Fruit fly (Drosophila melanogaster) whole organism, wandering third instar larva: ENCODE data around the gene Lsd-2.

Source experiments
- CG9705 ChIP-seq: fragments of 200-800 bp; sonication (Bioruptor generic); optimal IDR thresholded peaks from 2 replicates; lab custom pipeline; 2018; ENCODE audit warnings: missing biosample characterization, mild to moderate bottlenecking, missing genetic modification characterization
- CrebA ChIP-seq: fragments of 200-800 bp; sonication (Bioruptor generic); optimal IDR thresholded peaks from 2 replicates; lab custom pipeline; 2016; ENCODE audit warnings: missing biosample characterization, mild to moderate bottlenecking, missing genetic modification characterization, borderline replicate concordance
- Dif ChIP-seq: fragments of 200-275, 200-300 bp; sonication (Bioruptor generic); optimal IDR thresholded peaks from 2 replicates; lab custom pipeline; 2018; ENCODE audit warnings: missing biosample characterization, missing genetic modification characterization; ENCODE audit not compliant: partially characterized antibody
- GATAd ChIP-seq: sonication (Bioruptor generic); optimal IDR thresholded peaks from 2 replicates; lab custom pipeline; 2016; ENCODE audit warnings: missing biosample characterization, missing genetic modification characterization
- HLH106 ChIP-seq: fragments of 200-800 bp; optimal IDR thresholded peaks from 3 replicates; lab custom pipeline; 2019; ENCODE audit warnings: missing biosample characterization, mild to moderate bottlenecking, missing genetic modification characterization, moderate library complexity
- Hnf4 ChIP-seq: fragments of 200-800 bp; sonication (Bioruptor generic); optimal IDR thresholded peaks from 2 replicates; lab custom pipeline; 2016; ENCODE audit warnings: missing biosample characterization, mild to moderate bottlenecking, missing genetic modification characterization
- Hr78 ChIP-seq: fragments of >200 bp; optimal IDR thresholded peaks from 2 replicates; lab custom pipeline; 2017; ENCODE audit warnings: missing biosample characterization, missing genetic modification characterization
- Hr83 ChIP-seq: fragments of 200-300 bp; sonication (Bioruptor generic); optimal IDR thresholded peaks from 2 replicates; lab custom pipeline; 2016; ENCODE audit warnings: missing biosample characterization, mild to moderate bottlenecking, missing genetic modification characterization, moderate library complexity; ENCODE audit not compliant: poor library complexity, severe bottlenecking
- Mio ChIP-seq: sonication (Bioruptor generic); optimal IDR thresholded peaks from 2 replicates; lab custom pipeline; 2016; ENCODE audit warnings: missing biosample characterization, missing genetic modification characterization
- Myc ChIP-seq: fragments of >200 bp; optimal IDR thresholded peaks from 2 replicates; lab custom pipeline; 2017
- N ChIP-seq: fragments of >200 bp; optimal IDR thresholded peaks from 2 replicates; lab custom pipeline; 2018; ENCODE audit warnings: missing biosample characterization, missing external identifiers, missing genetic modification characterization
- OdsH ChIP-seq: fragments of 200-800 bp; sonication (Bioruptor generic); optimal IDR thresholded peaks from 2 replicates; lab custom pipeline; 2016; ENCODE audit warnings: missing biosample characterization, mild to moderate bottlenecking, missing genetic modification characterization
- Sp1 ChIP-seq: fragments of 200-800 bp; sonication (Bioruptor generic); optimal IDR thresholded peaks from 3 replicates; lab custom pipeline; 2019; ENCODE audit warnings: missing biosample characterization, mild to moderate bottlenecking, missing genetic modification characterization, moderate library complexity
- br ChIP-seq: fragments of 200-800 bp; sonication (Bioruptor generic); optimal IDR thresholded peaks from 2 replicates; lab custom pipeline; 2016; ENCODE audit warnings: missing biosample characterization, missing genetic modification characterization
- brk ChIP-seq: fragments of 200-800 bp; sonication (Bioruptor generic); optimal IDR thresholded peaks from 2 replicates; lab custom pipeline; 2016; ENCODE audit warnings: missing biosample characterization, mild to moderate bottlenecking, missing genetic modification characterization
- dmrt93B ChIP-seq: fragments of 200-800 bp; sonication (Bioruptor generic); optimal IDR thresholded peaks from 2 replicates; lab custom pipeline; 2018; ENCODE audit warnings: missing biosample characterization, mild to moderate bottlenecking, missing genetic modification characterization
- ey ChIP-seq: fragments of 200-800 bp; sonication (Bioruptor generic); optimal IDR thresholded peaks from 2 replicates; lab custom pipeline; 2016; ENCODE audit warnings: missing biosample characterization, missing genetic modification characterization
- foxo ChIP-seq, 2 experiments: fragments of 200-800 bp; sonication (Bioruptor generic); optimal IDR thresholded peaks; 2 replicates in 1 of 2; 3 replicates in 1 of 2; lab custom pipeline; 2016 to 2017; ENCODE audit warnings: missing biosample characterization in 2 of 2, missing genetic modification characterization in 2 of 2
- fru ChIP-seq: fragments of 200-800 bp; sonication (Bioruptor generic); optimal IDR thresholded peaks from 3 replicates; lab custom pipeline; 2016; ENCODE audit warnings: missing biosample characterization, mild to moderate bottlenecking, missing genetic modification characterization
- h ChIP-seq: fragments of 200-800 bp; sonication (Bioruptor generic); optimal IDR thresholded peaks from 3 replicates; lab custom pipeline; 2016; ENCODE audit warnings: missing biosample characterization, mild to moderate bottlenecking, missing genetic modification characterization
- jim ChIP-seq: fragments of 175-275, 200-325 bp; sonication (Bioruptor generic); optimal IDR thresholded peaks from 2 replicates; lab custom pipeline; 2016; ENCODE audit warnings: missing biosample characterization, mild to moderate bottlenecking, missing genetic modification characterization
- pan ChIP-seq: fragments of >200 bp; optimal IDR thresholded peaks from 2 replicates; lab custom pipeline; 2017
- psq ChIP-seq: fragments of 200-800 bp; sonication (Bioruptor generic); optimal IDR thresholded peaks from 3 replicates; lab custom pipeline; 2017; ENCODE audit warnings: missing biosample characterization, mild to moderate bottlenecking, missing genetic modification characterization, moderate library complexity
- rgr ChIP-seq: fragments of 200-800 bp; sonication (Bioruptor generic); optimal IDR thresholded peaks from 3 replicates; lab custom pipeline; 2016; ENCODE audit warnings: missing biosample characterization, mild to moderate bottlenecking, missing genetic modification characterization
- sage ChIP-seq: fragments of 200-800 bp; sonication (Bioruptor generic); optimal IDR thresholded peaks from 2 replicates; lab custom pipeline; 2016; ENCODE audit warnings: missing biosample characterization, mild to moderate bottlenecking, missing genetic modification characterization
- sv ChIP-seq: fragments of 200-800 bp; sonication (Bioruptor generic); optimal IDR thresholded peaks from 3 replicates; lab custom pipeline; 2016; ENCODE audit warnings: missing biosample characterization, missing genetic modification characterization
- tai ChIP-seq: sonication (Bioruptor generic); optimal IDR thresholded peaks from 2 replicates; lab custom pipeline; 2016; ENCODE audit warnings: missing biosample characterization, missing genetic modification characterization
- usp ChIP-seq: fragments of >200 bp; optimal IDR thresholded peaks from 2 replicates; lab custom pipeline; 2017; ENCODE audit warnings: missing biosample characterization, missing genetic modification characterization
- woc ChIP-seq: sonication (Bioruptor generic); optimal IDR thresholded peaks from 2 replicates; lab custom pipeline; 2016; ENCODE audit warnings: missing biosample characterization, mild to moderate bottlenecking, missing genetic modification characterization

Lsd-2 gene

dm6 chrX:15021021-15021477, 55.0 kb downstream of the Lsd-2 start:
- peak; percentile 56 for TF ChIP-seq dmrt93B (GFP tag; lab: Kevin White, UChicago)
- TF ChIP-seq psq (GFP tag; lab: Kevin White, UChicago), result peak; percentile 90
- peak; percentile 66 for TF ChIP-seq OdsH
- TF ChIP-seq h, result peak; percentile 65
- peak; percentile 59 for TF ChIP-seq brk
- peak; percentile 81 for TF ChIP-seq Sp1
- peak; percentile 77 for TF ChIP-seq rgr
- peak; percentile 18 for TF ChIP-seq sage (GFP tag; lab: Kevin White, UChicago)
- TF ChIP-seq woc (GFP tag; lab: Kevin White, UChicago), result peak; percentile 31
- no peak for TF ChIP-seq Hr83 (GFP tag; lab: Kevin White, UChicago)
- peak; percentile 21 for TF ChIP-seq br (GFP tag; lab: Kevin White, UChicago)
- TF ChIP-seq Dif (GFP tag; lab: Kevin White, UChicago), result no peak
- no peak for TF ChIP-seq CG9705 (GFP tag; lab: Kevin White, UChicago)
- no peak for TF ChIP-seq usp (GFP tag; lab: Kevin White, UChicago)
- no peak for TF ChIP-seq N (GFP tag; lab: Kevin White, UChicago)
- peak; percentile 80 for TF ChIP-seq HLH106 (tag; lab: Kevin White, UChicago)
- TF ChIP-seq foxo (GFP tag; optimal IDR thresholded peaks at IDR 0.05; lab: Kevin White, UChicago), result peak in 1 of 2 experiments; percentile 78
- no peak for TF ChIP-seq Myc (lab: Kevin White, UChicago)
- peak; percentile 73 for TF ChIP-seq fru (GFP tag; lab: Kevin White, UChicago)
- TF ChIP-seq ey (GFP tag; lab: Kevin White, UChicago), result peak; percentile 36
- peak; percentile 29 for TF ChIP-seq sv

- no peak for TF ChIP-seq Hr78 (GFP tag; lab: Kevin White, UChicago)
- TF ChIP-seq OdsH, result no peak
- no peak for TF ChIP-seq tai (GFP tag; lab: Kevin White, UChicago)
- TF ChIP-seq psq (GFP tag; lab: Kevin White, UChicago), result no peak
- TF ChIP-seq CrebA (GFP tag; lab: Kevin White, UChicago), result no peak
- TF ChIP-seq fru (GFP tag; lab: Kevin White, UChicago), result no peak
- no peak for TF ChIP-seq jim (GFP tag; lab: Kevin White, UChicago)
- TF ChIP-seq foxo (GFP tag; optimal IDR thresholded peaks at IDR 0.05; lab: Kevin White, UChicago), result no peak
- no peak for TF ChIP-seq Hnf4 (GFP tag; lab: Kevin White, UChicago)
- no peak for TF ChIP-seq pan (lab: Kevin White, UChicago)
- no peak for TF ChIP-seq GATAd (GFP tag; lab: Kevin White, UChicago)
- no peak for TF ChIP-seq Mio
These were observed 56.6 kb downstream of the Lsd-2 start for dm6 chrX:15019413-15019812.
